Worm (Caenorhabditis elegans): ENCODE results near the gene C02F12.8.

ce11 chrX:3695826-3696225, 2.8 kb upstream of the C02F12.8 start:
- TF ChIP-seq klf-2 (GFP tag; conservative IDR thresholded peaks at IDR 0.05), result no peak
- no peak for TF ChIP-seq flt-1 (GFP tag; IDR thresholded peaks at IDR 0.05)
- TF ChIP-seq cog-1 (tag; optimal IDR thresholded peaks at IDR 0.05), result no peak
- TF ChIP-seq tab-1 (GFP tag; IDR thresholded peaks at IDR 0.05), result no peak
- TF ChIP-seq ztf-29 (GFP tag; IDR thresholded peaks at IDR 0.05), result no peak
- TF ChIP-seq med-1 (GFP tag; optimal IDR thresholded peaks at IDR 0.05; ENCODE audit: insufficient read depth), result no peak
- TF ChIP-seq ztf-23 (GFP tag; IDR thresholded peaks at IDR 0.05), result no peak
- TF ChIP-seq T22C8.4 (GFP tag; IDR thresholded peaks at IDR 0.05), result no peak
